Worm (Caenorhabditis elegans) whole organism, L3 larva: ENCODE data around the gene srlf-1.

Experiments used
- nhr-28 ChIP-seq: fragments of 150-350 bp; optimal IDR thresholded peaks from 2 replicates; lab custom pipeline; 2014; ENCODE audit warnings: missing biosample characterization, missing genetic modification characterization
- nhr-76 ChIP-seq: fragments of 150-350 bp; sonication (generic microtip); optimal IDR thresholded peaks from 5 replicates; lab custom pipeline; 2014; ENCODE audit warnings: missing biosample characterization, missing genetic modification characterization

DNA sequence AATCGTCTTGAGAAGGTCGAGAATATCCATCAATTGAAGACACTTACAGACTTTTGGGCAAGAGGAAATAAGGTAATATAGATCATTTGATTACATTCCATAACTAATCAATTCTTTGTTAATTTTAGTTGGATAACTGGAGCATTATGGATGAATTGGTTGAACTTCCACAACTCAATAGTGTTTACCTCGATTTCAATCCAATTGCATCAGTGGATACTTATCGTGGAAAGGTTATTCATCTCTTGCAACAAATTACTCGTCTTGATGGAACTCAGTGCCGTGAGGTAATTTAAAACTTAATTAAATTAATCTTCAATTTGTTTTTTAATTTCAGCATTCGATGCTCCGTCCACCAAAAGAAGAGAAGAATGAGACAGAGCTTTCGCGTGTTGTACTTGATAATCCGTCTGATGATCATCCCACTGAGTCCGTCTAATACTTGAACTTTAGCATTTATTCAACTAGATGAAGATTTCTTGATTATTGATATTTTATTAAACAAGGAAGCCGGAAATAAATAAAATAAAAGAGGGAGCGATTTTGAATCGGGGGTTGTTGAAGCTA, 16.9 kb upstream of the srlf-1 start:
- TF ChIP-seq nhr-76 (tag; lab: Kevin White, UChicago) (no peak), nhr-28 (tag; lab: Kevin White, UChicago) (no peak)
